Fruit fly (Drosophila melanogaster) whole organism, wandering third instar larva: Measurements from ENCODE around the gene Cda5.

Experiments used
- CrebA ChIP-seq: fragments of 200-800 bp; sonication (Bioruptor generic); optimal IDR thresholded peaks from 2 replicates; lab custom pipeline; 2016; ENCODE audit warnings: missing biosample characterization, mild to moderate bottlenecking, missing genetic modification characterization, borderline replicate concordance
- Dfd ChIP-seq: fragments of >200 bp; optimal IDR thresholded peaks from 2 replicates; lab custom pipeline; 2017; ENCODE audit warnings: missing biosample characterization, missing genetic modification characterization
- Jra ChIP-seq: sonication (Bioruptor generic); optimal IDR thresholded peaks from 2 replicates; lab custom pipeline; 2016; ENCODE audit warnings: missing biosample characterization, missing genetic modification characterization

DNA sequence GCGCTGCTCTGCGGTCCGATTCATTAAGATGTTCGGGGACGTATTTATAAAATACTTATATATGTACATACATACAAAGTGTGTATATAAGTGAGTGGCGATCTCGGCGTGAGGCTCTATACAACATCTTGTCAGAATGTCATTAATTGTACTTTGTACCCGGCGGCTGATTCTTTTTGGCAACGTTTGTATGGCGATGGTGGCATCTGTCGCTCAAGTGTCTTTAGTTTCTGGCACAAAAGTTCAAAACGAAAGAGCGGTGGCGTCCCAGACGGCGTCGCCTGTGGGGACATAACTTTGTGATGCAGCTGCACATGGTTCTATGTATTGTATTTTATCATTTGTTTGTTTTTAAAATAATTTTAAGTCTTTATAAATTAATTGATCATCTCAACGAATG lies 27.8 kb upstream of the Cda5 start:
- no peak for TF ChIP-seq Jra (GFP tag; lab: Kevin White, UChicago)
- no peak for TF ChIP-seq CrebA
- no peak for TF ChIP-seq Dfd (GFP tag; lab: Kevin White, UChicago)
